Worm (Caenorhabditis elegans) whole organism, early embryonic: ENCODE measurements around the gene damt-1.

ENCODE experiments used
- ama-1 ChIP-seq: fragments of 150-350 bp; optimal IDR thresholded peaks from 2 replicates; lab custom pipeline; 2014
- tbx-11 ChIP-seq: fragments of 200-800 bp; sonication (Bioruptor generic); IDR thresholded peaks from 2 replicates; pipeline ENCODE4 v1.3.6; 2022; ENCODE audit warnings: missing genetic modification characterization, missing compliant biosample characterization
- tbx-37 ChIP-seq: fragments of 200-800 bp; sonication (Bioruptor generic); conservative IDR thresholded peaks from 2 replicates; pipeline ENCODE4 v1.3.6; 2022; ENCODE audit warnings: missing genetic modification reagents, missing genetic modification characterization, missing compliant biosample characterization

ce11 chrII:5738795-5739194 is 18.8 kb downstream of the damt-1 start, which contains the start of gene hlh-14:
- TF ChIP-seq ama-1 (lab: Kevin White, UChicago) (no peak), tbx-37 (no peak), tbx-11 (GFP tag; lab: Robert Waterston, UW) (no peak)
